Fruit fly (Drosophila melanogaster) whole organism, prepupa: ENCODE results near the gene Shab.

Experiments
- CG10631 ChIP-seq: fragments of 200-800 bp; sonication (Bioruptor generic); optimal IDR thresholded peaks from 2 replicates; lab custom pipeline; 2016; ENCODE audit warnings: missing biosample characterization, missing genetic modification characterization
- CG10669 ChIP-seq: fragments of 200-800 bp; sonication (Bioruptor generic); optimal IDR thresholded peaks from 3 replicates; lab custom pipeline; 2018; ENCODE audit warnings: missing biosample characterization, mild to moderate bottlenecking, missing genetic modification characterization, moderate library complexity
- CG11294 ChIP-seq: fragments of 200-800 bp; sonication (Bioruptor generic); IDR thresholded peaks from 2 replicates; pipeline ENCODE4 v1.3.6; 2022; ENCODE audit warnings: missing biosample characterization, missing genetic modification characterization
- CG11762 ChIP-seq: fragments of 200-800 bp; sonication (Bioruptor generic); optimal IDR thresholded peaks from 3 replicates; lab custom pipeline; 2016; ENCODE audit warnings: missing biosample characterization, missing genetic modification characterization; ENCODE audit not compliant: insufficient read depth
- CG1621 ChIP-seq: fragments of 200-800 bp; sonication (Bioruptor generic); optimal IDR thresholded peaks from 3 replicates; lab custom pipeline; 2018; ENCODE audit warnings: missing biosample characterization, mild to moderate bottlenecking, missing genetic modification characterization
- CG16779 ChIP-seq: fragments of 200-800 bp; sonication (Bioruptor generic); optimal IDR thresholded peaks from 3 replicates; lab custom pipeline; 2017; ENCODE audit warnings: missing biosample characterization, mild to moderate bottlenecking, missing genetic modification characterization
- CG31627 ChIP-seq: fragments of 200-800 bp; sonication (Bioruptor generic); optimal IDR thresholded peaks from 3 replicates; lab custom pipeline; 2016; ENCODE audit warnings: missing biosample characterization, missing genetic modification characterization
- CG32006 ChIP-seq: fragments of 200-800 bp; sonication (Bioruptor generic); optimal IDR thresholded peaks from 3 replicates; lab custom pipeline; 2017; ENCODE audit warnings: missing biosample characterization, mild to moderate bottlenecking, missing genetic modification characterization
- CG34406 ChIP-seq: fragments of 200-800 bp; sonication (Bioruptor generic); optimal IDR thresholded peaks from 3 replicates; lab custom pipeline; 2016; ENCODE audit warnings: missing biosample characterization, missing genetic modification characterization
- CG3919 ChIP-seq: fragments of 200-800 bp; sonication (Bioruptor generic); optimal IDR thresholded peaks from 3 replicates; lab custom pipeline; 2016; ENCODE audit warnings: missing biosample characterization, missing genetic modification characterization
- CG4318 ChIP-seq: fragments of 200-800 bp; sonication (Bioruptor generic); optimal IDR thresholded peaks from 3 replicates; lab custom pipeline; 2017; ENCODE audit warnings: missing biosample characterization, mild to moderate bottlenecking, missing genetic modification characterization
- CG6163 ChIP-seq: fragments of 200-800 bp; sonication (Bioruptor generic); IDR thresholded peaks from 3 replicates; pipeline ENCODE4 v1.3.6; 2022; ENCODE audit warnings: missing biosample characterization, missing genetic modification characterization
- CG6792 ChIP-seq: fragments of 200-800 bp; sonication (Bioruptor generic); optimal IDR thresholded peaks from 3 replicates; lab custom pipeline; 2016; ENCODE audit warnings: missing biosample characterization, missing genetic modification characterization
- CG6808 ChIP-seq: fragments of 200-800 bp; sonication (Bioruptor generic); optimal IDR thresholded peaks from 3 replicates; lab custom pipeline; 2017; ENCODE audit warnings: missing biosample characterization, missing genetic modification characterization, mild to moderate bottlenecking, moderate library complexity, missing genetic modification reagents
- CG7368 ChIP-seq: fragments of 200-800 bp; sonication (Bioruptor generic); optimal IDR thresholded peaks from 3 replicates; lab custom pipeline; 2016; ENCODE audit warnings: missing biosample characterization, missing genetic modification characterization
- CG8119 ChIP-seq: fragments of 200-800 bp; sonication (Bioruptor generic); IDR thresholded peaks from 3 replicates; pipeline ENCODE4 v1.3.6; 2022; ENCODE audit warnings: missing biosample characterization, missing genetic modification characterization
- CG9139 ChIP-seq: fragments of 200-800 bp; sonication (Bioruptor generic); optimal IDR thresholded peaks from 3 replicates; lab custom pipeline; 2017; ENCODE audit warnings: missing biosample characterization, mild to moderate bottlenecking, missing genetic modification characterization
- Eip75B ChIP-seq: fragments of 200-800 bp; sonication (Bioruptor generic); optimal IDR thresholded peaks from 3 replicates; lab custom pipeline; 2016; ENCODE audit warnings: missing biosample characterization, missing genetic modification characterization
- Eip78C ChIP-seq: fragments of 200-800 bp; sonication (Bioruptor generic); peaks from one replicate; lab custom pipeline; 2016; ENCODE audit warnings: missing biosample characterization, missing genetic modification characterization
- Eip93F ChIP-seq: fragments of 200-800 bp; sonication (Bioruptor generic); optimal IDR thresholded peaks from 2 replicates; lab custom pipeline; 2016; ENCODE audit warnings: missing biosample characterization, mild to moderate bottlenecking, missing genetic modification characterization
- Ets96B ChIP-seq: fragments of 200-800 bp; optimal IDR thresholded peaks from 2 replicates; lab custom pipeline; 2019; ENCODE audit warnings: missing biosample characterization, mild to moderate bottlenecking, missing genetic modification characterization, moderate library complexity
- Hr38 ChIP-seq: sonication (Bioruptor generic); optimal IDR thresholded peaks from 2 replicates; lab custom pipeline; 2016; ENCODE audit warnings: missing biosample characterization, missing genetic modification characterization
- Hr39 ChIP-seq: fragments of 200-800 bp; sonication (Bioruptor generic); optimal IDR thresholded peaks from 2 replicates; lab custom pipeline; 2016; ENCODE audit warnings: missing biosample characterization, missing genetic modification characterization
- Hr4 ChIP-seq: fragments of 200-800 bp; sonication (Bioruptor generic); optimal IDR thresholded peaks from 3 replicates; lab custom pipeline; 2016; ENCODE audit warnings: missing biosample characterization, missing genetic modification characterization
- Met ChIP-seq: fragments of 200-800 bp; sonication (Bioruptor generic); optimal IDR thresholded peaks from 3 replicates; lab custom pipeline; 2016; ENCODE audit warnings: missing biosample characterization, missing genetic modification characterization
- OdsH ChIP-seq: fragments of 200-800 bp; sonication (Bioruptor generic); optimal IDR thresholded peaks from 3 replicates; lab custom pipeline; 2016; ENCODE audit warnings: missing biosample characterization, missing genetic modification characterization
- Smox ChIP-seq: fragments of 200-800 bp; sonication (Bioruptor generic); optimal IDR thresholded peaks from 3 replicates; lab custom pipeline; 2016; ENCODE audit warnings: missing biosample characterization, missing genetic modification characterization
- Sox102F ChIP-seq: fragments of 200-800 bp; sonication (Bioruptor generic); optimal IDR thresholded peaks from 2 replicates; lab custom pipeline; 2016; ENCODE audit warnings: missing biosample characterization, mild to moderate bottlenecking, missing genetic modification characterization
- Sox14 ChIP-seq: fragments of 200-800 bp; sonication (Bioruptor generic); optimal IDR thresholded peaks from 3 replicates; lab custom pipeline; 2016; ENCODE audit warnings: missing biosample characterization, missing genetic modification characterization
- Sox15 ChIP-seq: fragments of 200-800 bp; sonication (Bioruptor generic); optimal IDR thresholded peaks from 3 replicates; lab custom pipeline; 2016; ENCODE audit warnings: missing biosample characterization, missing genetic modification characterization
- achi ChIP-seq: fragments of 200-800 bp; sonication (Bioruptor generic); optimal IDR thresholded peaks from 3 replicates; lab custom pipeline; 2016; ENCODE audit warnings: missing biosample characterization, missing genetic modification characterization
- acj6 ChIP-seq: fragments of 200-800 bp; sonication (Bioruptor generic); optimal IDR thresholded peaks from 3 replicates; lab custom pipeline; 2016; ENCODE audit warnings: missing biosample characterization, missing genetic modification characterization
- cyc ChIP-seq: fragments of 200-800 bp; sonication (Bioruptor generic); optimal IDR thresholded peaks from 3 replicates; lab custom pipeline; 2016; ENCODE audit warnings: missing biosample characterization, missing genetic modification characterization
- dac ChIP-seq: fragments of 200-800 bp; sonication (Bioruptor generic); optimal IDR thresholded peaks from 2 replicates; lab custom pipeline; 2017; ENCODE audit warnings: missing biosample characterization, mild to moderate bottlenecking, missing genetic modification characterization
- dsx ChIP-seq: fragments of 200-800 bp; optimal IDR thresholded peaks from 3 replicates; lab custom pipeline; 2019; ENCODE audit warnings: missing biosample characterization, mild to moderate bottlenecking, missing genetic modification characterization, moderate library complexity; ENCODE audit not compliant: poor library complexity, severe bottlenecking
- eg ChIP-seq: fragments of 200-800 bp; sonication (Bioruptor generic); IDR thresholded peaks from 3 replicates; pipeline ENCODE4 v1.3.6; 2022; ENCODE audit warnings: missing biosample characterization, missing genetic modification characterization
- fd85E ChIP-seq: fragments of 200-800 bp; sonication (Bioruptor generic); optimal IDR thresholded peaks from 3 replicates; lab custom pipeline; 2016; ENCODE audit warnings: missing biosample characterization, missing genetic modification characterization
- fkh ChIP-seq: fragments of 200-800 bp; sonication (Bioruptor generic); optimal IDR thresholded peaks from 3 replicates; lab custom pipeline; 2017; ENCODE audit warnings: missing biosample characterization, mild to moderate bottlenecking, missing genetic modification characterization, moderate library complexity
- lz ChIP-seq: fragments of 200-800 bp; sonication (Bioruptor generic); optimal IDR thresholded peaks from 3 replicates; lab custom pipeline; 2016; ENCODE audit warnings: missing biosample characterization, missing genetic modification characterization
- net ChIP-seq: fragments of 200-800 bp; sonication (Bioruptor generic); optimal IDR thresholded peaks from 3 replicates; lab custom pipeline; 2016; ENCODE audit warnings: missing biosample characterization, missing genetic modification characterization
- pdm3 ChIP-seq: fragments of 200-800 bp; sonication (Bioruptor generic); optimal IDR thresholded peaks from 3 replicates; lab custom pipeline; 2016; ENCODE audit warnings: missing biosample characterization, missing genetic modification characterization
- spab ChIP-seq: fragments of 200-800 bp; sonication (Bioruptor generic); optimal IDR thresholded peaks from 2 replicates; lab custom pipeline; 2017; ENCODE audit warnings: missing biosample characterization, mild to moderate bottlenecking, missing genetic modification characterization, missing genetic modification reagents
- ss ChIP-seq, 2 experiments: fragments of 200-800 bp; sonication (Bioruptor generic); optimal IDR thresholded peaks; 2 replicates in 1 of 2; 3 replicates in 1 of 2; lab custom pipeline; 2017 to 2018; ENCODE audit warnings: mild to moderate bottlenecking in 2 of 2, missing biosample characterization in 2 of 2, missing genetic modification characterization in 2 of 2, moderate library complexity in 1 of 2
- svp ChIP-seq: fragments of 200-800 bp; sonication (Bioruptor generic); peaks from one replicate; lab custom pipeline; 2016; ENCODE audit warnings: missing biosample characterization, missing genetic modification characterization
- topi ChIP-seq: fragments of 200-800 bp; sonication (Bioruptor generic); optimal IDR thresholded peaks from 3 replicates; lab custom pipeline; 2016; ENCODE audit warnings: missing biosample characterization, missing genetic modification characterization

Shab gene

DNA sequence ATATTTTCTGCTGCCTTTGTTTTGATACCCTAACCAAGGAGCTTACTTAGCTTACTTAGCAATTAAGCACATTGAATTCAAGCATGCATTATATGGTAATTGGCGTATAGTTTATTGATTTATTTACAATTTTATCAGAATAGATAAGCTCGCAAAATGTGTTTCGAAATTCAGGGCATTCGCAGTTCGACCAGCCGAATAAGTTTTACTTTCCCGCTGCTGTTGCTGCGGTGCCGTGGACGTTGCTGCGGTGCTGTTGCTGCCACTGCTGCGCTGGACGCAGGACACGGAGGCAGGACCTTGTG is 15.0 kb upstream of the Shab start (continued):
- TF ChIP-seq Sox14 (GFP tag; lab: Kevin White, UChicago) (peak; percentile 20), Hr38 (no peak), CG8119 (GFP tag; lab: Robert Waterston, UW) (peak; percentile 74), CG10669 (peak; percentile 80), Smox (GFP tag; lab: Kevin White, UChicago) (no peak), Eip93F (GFP tag; lab: Kevin White, UChicago) (no peak), CG6808 (GFP tag; lab: Kevin White, UChicago) (peak; percentile 68), fd85E (GFP tag; lab: Kevin White, UChicago) (no peak), Met (GFP tag; lab: Kevin White, UChicago) (peak; percentile 18), lz (GFP tag; lab: Kevin White, UChicago) (peak; percentile 48), eg (GFP tag; lab: Robert Waterston, UW) (peak; percentile 86), OdsH (GFP tag; lab: Kevin White, UChicago) (no peak), ss (GFP tag; optimal IDR thresholded peaks at IDR 0.05; lab: Kevin White, UChicago) (peak; percentile 76 to 77), CG10631 (peak; percentile 47), topi (GFP tag; lab: Kevin White, UChicago) (peak; percentile 65), CG31627 (GFP tag; lab: Kevin White, UChicago) (peak; percentile 8), CG16779 (tag; lab: Kevin White, UChicago) (peak; percentile 47), pdm3 (GFP tag; lab: Kevin White, UChicago) (peak; percentile 40), achi (GFP tag; lab: Kevin White, UChicago) (peak; percentile 5), Hr39 (GFP tag; lab: Kevin White, UChicago) (no peak)

DNA sequence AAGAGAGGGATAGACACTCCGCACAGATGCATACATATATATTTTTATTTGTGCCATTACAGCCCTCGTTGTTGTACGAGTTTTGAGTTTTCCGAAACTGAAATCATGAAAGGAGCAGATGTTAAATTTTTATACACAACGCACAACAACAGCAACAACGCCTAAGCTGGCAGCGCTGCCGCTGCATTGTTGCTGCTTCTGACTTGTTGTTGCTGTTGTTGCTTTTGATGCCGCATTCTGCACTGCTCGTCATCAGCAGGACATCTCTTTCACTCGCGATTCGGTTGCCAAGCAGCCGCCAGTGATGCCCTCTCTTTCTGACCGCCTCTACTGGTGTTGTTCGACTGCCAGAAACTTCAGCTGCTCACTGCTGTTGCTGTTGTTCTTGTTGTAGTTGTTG is 13.2 kb upstream of the Shab start:
- TF ChIP-seq CG9139 (GFP tag; lab: Kevin White, UChicago) (no peak), ss (GFP tag; optimal IDR thresholded peaks at IDR 0.05; lab: Kevin White, UChicago) (no peak), acj6 (GFP tag; lab: Kevin White, UChicago) (no peak), dsx (peak; percentile 25), topi (GFP tag; lab: Kevin White, UChicago) (no peak), CG4318 (GFP tag; lab: Kevin White, UChicago) (no peak), Hr38 (no peak), CG11294 (no peak), svp (GFP tag; lab: Kevin White, UChicago) (peak; percentile 21), Eip78C (peak; percentile 23), pdm3 (GFP tag; lab: Kevin White, UChicago) (no peak)

DNA sequence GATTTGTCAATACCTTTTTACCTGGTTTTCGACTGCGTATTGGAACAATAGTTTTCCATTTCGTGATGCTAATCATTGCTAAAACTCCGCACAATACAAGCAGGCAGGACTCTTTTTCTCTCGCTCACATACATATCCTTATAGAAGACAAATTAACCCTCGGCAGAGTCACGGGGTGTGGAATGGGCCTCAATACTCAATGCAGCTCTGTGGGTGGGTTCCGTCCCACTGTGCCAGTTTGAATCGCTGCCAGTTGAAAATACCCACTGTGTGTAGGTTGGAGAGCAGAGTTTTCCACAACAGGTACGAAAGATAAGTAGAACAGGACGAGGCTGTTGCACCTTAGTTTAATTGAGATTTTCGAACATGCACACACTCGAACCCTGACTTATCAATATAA is 12.5 kb upstream of the Shab start:
- TF ChIP-seq CG34406 (GFP tag; lab: Kevin White, UChicago) (no peak), dsx (no peak), CG11294 (no peak), spab (GFP tag; lab: Kevin White, UChicago) (no peak), CG10631 (no peak), Ets96B (tag; lab: Kevin White, UChicago) (no peak), CG4318 (GFP tag; lab: Kevin White, UChicago) (no peak), pdm3 (GFP tag; lab: Kevin White, UChicago) (no peak), Sox14 (GFP tag; lab: Kevin White, UChicago) (no peak), Smox (GFP tag; lab: Kevin White, UChicago) (no peak), fd85E (GFP tag; lab: Kevin White, UChicago) (no peak), Sox102F (GFP tag; lab: Kevin White, UChicago) (no peak), cyc (GFP tag; lab: Kevin White, UChicago) (no peak), Hr4 (no peak), fkh (GFP tag; lab: Kevin White, UChicago) (no peak)

DNA sequence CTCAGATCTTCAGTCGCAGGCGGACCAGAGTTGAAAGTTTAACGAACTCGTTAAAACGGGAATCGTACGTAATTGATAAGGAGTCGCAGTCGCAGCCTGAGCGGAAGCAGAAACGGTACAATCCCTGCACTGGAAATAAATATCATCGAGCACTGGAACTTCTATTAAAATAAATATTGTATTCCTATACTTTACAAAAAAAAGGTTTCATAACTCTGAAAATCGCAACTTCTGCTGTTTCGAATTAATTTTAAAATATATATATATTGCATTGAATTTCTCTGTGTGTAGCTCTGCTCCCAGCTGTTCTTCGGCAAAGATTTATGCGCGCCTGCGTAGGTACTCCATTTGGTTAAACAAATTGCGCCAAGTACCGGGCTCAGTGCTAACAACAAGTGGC is 10.4 kb upstream of the Shab start:
- TF ChIP-seq CG1621 (tag; lab: Kevin White, UChicago) (no peak), Eip75B (GFP tag; lab: Kevin White, UChicago) (no peak), CG7368 (no peak), CG8119 (GFP tag; lab: Robert Waterston, UW) (no peak), spab (GFP tag; lab: Kevin White, UChicago) (no peak), Met (GFP tag; lab: Kevin White, UChicago) (peak; percentile 43), dsx (no peak), dac (no peak), achi (GFP tag; lab: Kevin White, UChicago) (no peak), net (GFP tag; lab: Kevin White, UChicago) (no peak), fd85E (GFP tag; lab: Kevin White, UChicago) (no peak), CG6792 (GFP tag; lab: Kevin White, UChicago) (no peak), CG3919 (peak; percentile 24), CG4318 (GFP tag; lab: Kevin White, UChicago) (no peak), svp (GFP tag; lab: Kevin White, UChicago) (peak; percentile 79), CG34406 (GFP tag; lab: Kevin White, UChicago) (no peak), Sox15 (GFP tag; lab: Kevin White, UChicago) (no peak), CG6163 (GFP tag; lab: Robert Waterston, UW) (0 out of 3 replicates have a peak, but pooled peaks have one; percentile 24), CG11762 (GFP tag; lab: Kevin White, UChicago) (no peak), CG31627 (GFP tag; lab: Kevin White, UChicago) (peak; percentile 10), CG32006 (no peak), Hr38 (no peak)
